Fruit fly (Drosophila melanogaster) whole organism, embryonic: Measurements from ENCODE around the gene pps.

Experiments used
- C15 ChIP-seq: fragments of 200-800 bp; sonication (Bioruptor generic); IDR thresholded peaks from 3 replicates; pipeline ENCODE4 v1.3.6; 2022; ENCODE audit warnings: missing biosample characterization, missing genetic modification characterization
- CG11247 ChIP-seq: fragments of 200-800 bp; sonication (Bioruptor generic); IDR thresholded peaks from 2 replicates; pipeline ENCODE4 v1.3.6; 2022; ENCODE audit warnings: missing biosample characterization, missing genetic modification characterization
- CG11560 ChIP-seq: fragments of 200-800 bp; sonication (Bioruptor generic); IDR thresholded peaks from 3 replicates; pipeline ENCODE4 v1.3.6; 2022; ENCODE audit warnings: missing biosample characterization, missing genetic modification characterization
- CG12219 ChIP-seq: fragments of 200-800 bp; sonication (Bioruptor generic); optimal IDR thresholded peaks from 3 replicates; lab custom pipeline; 2018; ENCODE audit warnings: missing biosample characterization, mild to moderate bottlenecking, missing genetic modification characterization
- CG12236 ChIP-seq: fragments of 200-800 bp; sonication (Bioruptor generic); optimal IDR thresholded peaks from 2 replicates; lab custom pipeline; 2016; ENCODE audit warnings: missing biosample characterization, missing genetic modification characterization
- CG12299 ChIP-seq: fragments of 200-800 bp; sonication (Bioruptor generic); optimal IDR thresholded peaks from 2 replicates; lab custom pipeline; 2018; ENCODE audit warnings: missing biosample characterization, mild to moderate bottlenecking, missing genetic modification characterization
- CG13624 ChIP-seq: fragments of 200-800 bp; sonication (Bioruptor generic); optimal IDR thresholded peaks from 2 replicates; lab custom pipeline; 2016; ENCODE audit warnings: missing biosample characterization, missing genetic modification characterization
- CG13894 ChIP-seq: fragments of 200-800 bp; sonication (Bioruptor generic); optimal IDR thresholded peaks from 3 replicates; lab custom pipeline; 2018; ENCODE audit warnings: missing biosample characterization, mild to moderate bottlenecking, missing genetic modification characterization, moderate library complexity
- CG17612 ChIP-seq: fragments of 200-800 bp; sonication (Bioruptor generic); IDR thresholded peaks from 2 replicates; pipeline ENCODE4 v1.3.6; 2022; ENCODE audit warnings: missing biosample characterization, missing genetic modification characterization
- CG17912 ChIP-seq: fragments of 200-800 bp; sonication (Bioruptor generic); optimal IDR thresholded peaks from 2 replicates; lab custom pipeline; 2018; ENCODE audit warnings: missing biosample characterization, mild to moderate bottlenecking, missing genetic modification characterization
- CG18599 ChIP-seq: fragments of 200-800 bp; sonication (Bioruptor generic); optimal IDR thresholded peaks from 3 replicates; lab custom pipeline; 2017; ENCODE audit warnings: missing biosample characterization, missing genetic modification characterization, mild to moderate bottlenecking, moderate library complexity, missing genetic modification reagents
- CG18619 ChIP-seq: fragments of 200-800 bp; sonication (Bioruptor generic); optimal IDR thresholded peaks from 3 replicates; lab custom pipeline; 2017; ENCODE audit warnings: missing biosample characterization, mild to moderate bottlenecking, missing genetic modification characterization
- CG30403 ChIP-seq: fragments of 200-800 bp; sonication (Bioruptor generic); optimal IDR thresholded peaks from 3 replicates; lab custom pipeline; 2016; ENCODE audit warnings: missing biosample characterization, missing genetic modification characterization
- CG32532 ChIP-seq: fragments of 200-800 bp; sonication (Bioruptor generic); IDR thresholded peaks from 2 replicates; pipeline ENCODE4 v1.3.6; 2022; ENCODE audit warnings: missing biosample characterization, missing genetic modification characterization
- CG3281 ChIP-seq: fragments of 200-800 bp; sonication (Bioruptor generic); optimal IDR thresholded peaks from 3 replicates; lab custom pipeline; 2017; ENCODE audit warnings: missing biosample characterization, mild to moderate bottlenecking, missing genetic modification characterization
- CG3407 ChIP-seq: fragments of 200-800 bp; sonication (Bioruptor generic); optimal IDR thresholded peaks from 2 replicates; lab custom pipeline; 2018; ENCODE audit warnings: missing biosample characterization, mild to moderate bottlenecking, missing genetic modification characterization
- CG5245 ChIP-seq: fragments of 200-800 bp; sonication (Bioruptor generic); optimal IDR thresholded peaks from 3 replicates; lab custom pipeline; 2016; ENCODE audit warnings: missing biosample characterization, missing genetic modification characterization
- CG5953 ChIP-seq: fragments of 200-800 bp; sonication (Bioruptor generic); IDR thresholded peaks from 2 replicates; pipeline ENCODE4 v1.3.6; 2022; ENCODE audit warnings: missing biosample characterization, missing genetic modification characterization
- CG6791 ChIP-seq: fragments of 200-800 bp; sonication (Bioruptor generic); IDR thresholded peaks from 3 replicates; pipeline ENCODE4 v1.3.6; 2022; ENCODE audit warnings: missing biosample characterization, missing genetic modification characterization; ENCODE audit not compliant: partially characterized antibody
- CG6854 ChIP-seq: fragments of 200-800 bp; sonication (Bioruptor generic); optimal IDR thresholded peaks from 3 replicates; lab custom pipeline; 2017; ENCODE audit warnings: missing biosample characterization, mild to moderate bottlenecking, missing genetic modification characterization
- CG9437 ChIP-seq: fragments of 200-800 bp; sonication (Bioruptor generic); optimal IDR thresholded peaks from 2 replicates; lab custom pipeline; 2018; ENCODE audit warnings: missing biosample characterization, mild to moderate bottlenecking, missing genetic modification characterization
- CG9876 ChIP-seq: fragments of 200-800 bp; sonication (Bioruptor generic); optimal IDR thresholded peaks from 2 replicates; lab custom pipeline; 2016; ENCODE audit warnings: missing biosample characterization, missing genetic modification characterization
- D ChIP-seq, 2 experiments: fragments of 200-800 bp in 1 of 2; fragments of >200 bp in 1 of 2; sonication (Bioruptor generic) in 1 of 2; optimal IDR thresholded peaks; 2 replicates in 1 of 2; 3 replicates in 1 of 2; lab custom pipeline; 2017; ENCODE audit warnings: mild to moderate bottlenecking in 1 of 2, missing biosample characterization in 1 of 2, missing genetic modification characterization in 1 of 2, missing genetic modification reagents in 1 of 2
- Deaf1 ChIP-seq: fragments of 200-800 bp; optimal IDR thresholded peaks from 3 replicates; lab custom pipeline; 2019; ENCODE audit warnings: missing biosample characterization, mild to moderate bottlenecking, missing genetic modification characterization, moderate library complexity
- Dip2 ChIP-seq: fragments of 200-800 bp; sonication (Bioruptor generic); IDR thresholded peaks from 2 replicates; pipeline ENCODE4 v1.3.6; 2022; ENCODE audit warnings: missing biosample characterization, missing genetic modification characterization
- Ets97D ChIP-seq: fragments of 200-800 bp; sonication (Bioruptor generic); optimal IDR thresholded peaks from 3 replicates; lab custom pipeline; 2016; ENCODE audit warnings: missing biosample characterization, missing genetic modification characterization
- Hey ChIP-seq: fragments of 200-800 bp; sonication (Bioruptor generic); optimal IDR thresholded peaks from 3 replicates; lab custom pipeline; 2018; ENCODE audit warnings: missing biosample characterization, mild to moderate bottlenecking, missing genetic modification characterization
- Hmx ChIP-seq: fragments of 200-800 bp; sonication (Bioruptor generic); optimal IDR thresholded peaks from 2 replicates; lab custom pipeline; 2016; ENCODE audit warnings: missing biosample characterization, missing genetic modification characterization
- Lpt ChIP-seq: fragments of >200 bp; optimal IDR thresholded peaks from 2 replicates; lab custom pipeline; 2018; ENCODE audit warnings: missing biosample characterization, missing genetic modification characterization
- Mes4 ChIP-seq: fragments of 200-800 bp; sonication (Bioruptor generic); optimal IDR thresholded peaks from 2 replicates; lab custom pipeline; 2016; ENCODE audit warnings: missing biosample characterization, missing genetic modification characterization
- Mrtf ChIP-seq: fragments of 200-800 bp; sonication (Bioruptor generic); IDR thresholded peaks from 3 replicates; pipeline ENCODE4 v1.3.6; 2022; ENCODE audit warnings: missing biosample characterization, missing genetic modification characterization
- NFAT ChIP-seq: fragments of 200-800 bp; sonication (Bioruptor generic); IDR thresholded peaks from 2 replicates; pipeline ENCODE4 v1.3.6; 2022; ENCODE audit warnings: missing biosample characterization, missing genetic modification characterization
- Rx ChIP-seq: fragments of 200-800 bp; sonication (Bioruptor generic); IDR thresholded peaks from 2 replicates; pipeline ENCODE4 v1.3.6; 2022; ENCODE audit warnings: missing biosample characterization, missing genetic modification characterization
- Six4 ChIP-seq: fragments of 200-800 bp; sonication (Bioruptor generic); optimal IDR thresholded peaks from 2 replicates; lab custom pipeline; 2016; ENCODE audit warnings: missing biosample characterization, missing genetic modification characterization
- Sry-δ ChIP-seq: fragments of 200-800 bp; sonication (Bioruptor generic); optimal IDR thresholded peaks from 2 replicates; lab custom pipeline; 2016; ENCODE audit warnings: missing biosample characterization, missing genetic modification characterization
- TFAM ChIP-seq: fragments of 200-800 bp; sonication (Bioruptor generic); optimal IDR thresholded peaks from 2 replicates; lab custom pipeline; 2017; ENCODE audit warnings: missing biosample characterization, missing genetic modification characterization, inconsistent platforms
- Tbp ChIP-seq: fragments of >200 bp; optimal IDR thresholded peaks from 2 replicates; lab custom pipeline; 2018; ENCODE audit warnings: missing biosample characterization, missing genetic modification characterization
- caup ChIP-seq: fragments of 200-800 bp; sonication (Bioruptor generic); optimal IDR thresholded peaks from 3 replicates; lab custom pipeline; 2017; ENCODE audit warnings: missing biosample characterization, mild to moderate bottlenecking, missing genetic modification characterization, moderate library complexity; ENCODE audit not compliant: severe bottlenecking
- crp ChIP-seq, 2 experiments: fragments of 200-800 bp; sonication (Bioruptor generic); optimal IDR thresholded peaks; 2 replicates in 1 of 2; 3 replicates in 1 of 2; lab custom pipeline; 2017; ENCODE audit warnings: missing biosample characterization in 2 of 2, missing genetic modification characterization in 2 of 2, mild to moderate bottlenecking in 1 of 2, moderate library complexity in 1 of 2
- dysf ChIP-seq: fragments of 200-800 bp; sonication (Bioruptor generic); IDR thresholded peaks from 3 replicates; pipeline ENCODE4 v1.3.6; 2022; ENCODE audit warnings: missing biosample characterization, missing genetic modification characterization
- gem ChIP-seq: fragments of 200-800 bp; sonication (Bioruptor generic); optimal IDR thresholded peaks from 2 replicates; lab custom pipeline; 2019; ENCODE audit warnings: missing biosample characterization, mild to moderate bottlenecking, missing genetic modification characterization, moderate library complexity
- gro ChIP-seq: fragments of 200-800 bp; sonication (Bioruptor generic); optimal IDR thresholded peaks from 2 replicates; lab custom pipeline; 2016; ENCODE audit warnings: missing biosample characterization, missing genetic modification characterization
- gsb-n ChIP-seq: fragments of 200-800 bp; sonication (Bioruptor generic); optimal IDR thresholded peaks from 3 replicates; lab custom pipeline; 2018; ENCODE audit warnings: missing biosample characterization, mild to moderate bottlenecking, missing genetic modification characterization
- oc ChIP-seq: fragments of 200-800 bp; sonication (Bioruptor generic); optimal IDR thresholded peaks from 2 replicates; lab custom pipeline; 2018; ENCODE audit warnings: missing biosample characterization, mild to moderate bottlenecking, missing genetic modification characterization, moderate library complexity
- p53 ChIP-seq: fragments of 200-800 bp; sonication (Bioruptor generic); optimal IDR thresholded peaks from 2 replicates; lab custom pipeline; 2016; ENCODE audit warnings: missing biosample characterization, missing genetic modification characterization
- pfk ChIP-seq: fragments of 200-800 bp; sonication (Bioruptor generic); optimal IDR thresholded peaks from 2 replicates; lab custom pipeline; 2018; ENCODE audit warnings: missing biosample characterization, mild to moderate bottlenecking, missing genetic modification characterization, moderate library complexity
- row ChIP-seq: fragments of 200-800 bp; sonication (Bioruptor generic); IDR thresholded peaks from 3 replicates; pipeline ENCODE4 v1.3.6; 2022; ENCODE audit warnings: missing biosample characterization, missing genetic modification characterization
- stc ChIP-seq: fragments of 200-800 bp; sonication (Bioruptor generic); IDR thresholded peaks from 2 replicates; pipeline ENCODE4 v1.3.6; 2022; ENCODE audit warnings: missing biosample characterization, missing genetic modification characterization
- trem ChIP-seq: fragments of 200-800 bp; optimal IDR thresholded peaks from 3 replicates; lab custom pipeline; 2019; ENCODE audit warnings: missing biosample characterization, mild to moderate bottlenecking, missing genetic modification characterization, moderate library complexity
- wek ChIP-seq: fragments of 200-800 bp; sonication (Bioruptor generic); optimal IDR thresholded peaks from 3 replicates; lab custom pipeline; 2018; ENCODE audit warnings: missing biosample characterization, mild to moderate bottlenecking, missing genetic modification characterization, moderate library complexity
- zfh2 ChIP-seq: fragments of 200-800 bp; sonication (Bioruptor generic); optimal IDR thresholded peaks from 2 replicates; lab custom pipeline; 2016; ENCODE audit warnings: missing biosample characterization, missing genetic modification characterization

pps gene

dm6 chr3R:12448889-12449314 is 35.3 kb downstream of the pps start, which contains the start of gene CG18549 (continued):
- TF ChIP-seq stc (GFP tag; lab: Robert Waterston, UW) (peak; percentile 100), CG18619 (peak; percentile 100), C15 (GFP tag; lab: Robert Waterston, UW) (peak; percentile 99), trem (tag; lab: Kevin White, UChicago) (peak; percentile 98), gsb-n (peak; percentile 100), TFAM (peak; percentile 96), p53 (GFP tag; lab: Kevin White, UChicago) (peak; percentile 96), crp (GFP tag; optimal IDR thresholded peaks at IDR 0.05; lab: Kevin White, UChicago) (peak; percentile 44 to 81), CG6854 (GFP tag; lab: Kevin White, UChicago) (peak; percentile 100), row (GFP tag; lab: Robert Waterston, UW) (peak; percentile 100), CG6791 (GFP tag; lab: Robert Waterston, UW) (peak; percentile 81), NFAT (GFP tag; lab: Robert Waterston, UW) (peak; percentile 99), Lpt (GFP tag; lab: Kevin White, UChicago) (no peak), gem (tag; lab: Kevin White, UChicago) (peak; percentile 100), zfh2 (GFP tag; lab: Kevin White, UChicago) (peak; percentile 98), Dip2 (GFP tag; lab: Robert Waterston, UW) (peak; percentile 83), Mes4 (peak; percentile 99), Ets97D (GFP tag; lab: Kevin White, UChicago) (peak; percentile 96), CG11247 (GFP tag; lab: Robert Waterston, UW) (peak; percentile 100), gro (GFP tag; lab: Kevin White, UChicago) (peak; percentile 99), CG9437 (GFP tag; lab: Kevin White, UChicago) (peak; percentile 97), Six4 (GFP tag; lab: Kevin White, UChicago) (peak; percentile 99), pfk (GFP tag; lab: Kevin White, UChicago) (peak; percentile 79), caup (peak; percentile 100), wek (peak; percentile 98), oc (tag; lab: Kevin White, UChicago) (peak; percentile 100), D (optimal IDR thresholded peaks at IDR 0.05; lab: Kevin White, UChicago) (no peak), D (GFP tag; optimal IDR thresholded peaks at IDR 0.05; lab: Kevin White, UChicago) (peak; percentile 100), CG12236 (GFP tag; lab: Kevin White, UChicago) (peak; percentile 99), CG30403 (GFP tag; lab: Kevin White, UChicago) (peak; percentile 100), CG5953 (peak; percentile 100), Sry-δ (GFP tag; lab: Kevin White, UChicago) (peak; percentile 87), CG3281 (GFP tag; lab: Kevin White, UChicago) (peak; percentile 99), CG9876 (peak; percentile 96), CG32532 (GFP tag; lab: Robert Waterston, UW) (peak; percentile 100), CG17912 (peak; percentile 100), CG13894 (peak; percentile 99), Mrtf (GFP tag; lab: Robert Waterston, UW) (peak; percentile 99), CG18599 (GFP tag; lab: Kevin White, UChicago) (peak; percentile 100), CG17612 (GFP tag; lab: Robert Waterston, UW) (peak; percentile 99), Tbp (GFP tag; lab: Kevin White, UChicago) (peak; percentile 35), CG5245 (peak; percentile 100), CG12219 (GFP tag; lab: Kevin White, UChicago) (peak; percentile 100), Rx (GFP tag; lab: Robert Waterston, UW) (peak; percentile 99), CG12299 (peak; percentile 100), CG13624 (peak; percentile 100), Hey (tag; lab: Kevin White, UChicago) (peak; percentile 97), dysf (GFP tag; lab: Robert Waterston, UW) (peak; percentile 100), Hmx (peak; percentile 98), CG3407 (GFP tag; lab: Kevin White, UChicago) (peak; percentile 99), CG11560 (tag; lab: Robert Waterston, UW) (peak; percentile 97), Deaf1 (peak; percentile 93)
